Worm (Caenorhabditis elegans) whole organism, early embryonic: ENCODE results near the gene Y57G11C.8.

Source experiments
- B0310.2 ChIP-seq: sonication (generic microtip); optimal IDR thresholded peaks from 2 replicates; lab custom pipeline; 2016; ENCODE audit warnings: mild to moderate bottlenecking, missing genetic modification characterization, missing compliant biosample characterization
- ama-1 ChIP-seq: fragments of 150-350 bp; optimal IDR thresholded peaks from 2 replicates; lab custom pipeline; 2014
- ceh-36 ChIP-seq: sonication (generic microtip); optimal IDR thresholded peaks from 2 replicates; lab custom pipeline; 2016; ENCODE audit warnings: missing genetic modification characterization, inconsistent platforms, missing compliant biosample characterization
- flt-1 ChIP-seq: fragments of 200-800 bp; sonication (Bioruptor generic); IDR thresholded peaks from 2 replicates; pipeline ENCODE4 v1.3.6; 2022; ENCODE audit warnings: missing genetic modification characterization, missing compliant biosample characterization
- hmbx-1 ChIP-seq: sonication (generic microtip); optimal IDR thresholded peaks from 2 replicates; lab custom pipeline; 2016; ENCODE audit warnings: mild to moderate bottlenecking, missing genetic modification characterization, missing compliant biosample characterization
- hnd-1 ChIP-seq: sonication (generic microtip); optimal IDR thresholded peaks from 2 replicates; lab custom pipeline; 2016; ENCODE audit warnings: missing genetic modification characterization, missing compliant biosample characterization
- sea-1 ChIP-seq: fragments of 200-800 bp; sonication (Bioruptor generic); conservative IDR thresholded peaks from 2 replicates; pipeline ENCODE4 v1.3.6; 2022; ENCODE audit warnings: missing genetic modification characterization, missing compliant biosample characterization
- tra-4 ChIP-seq: sonication (generic microtip); optimal IDR thresholded peaks from 2 replicates; lab custom pipeline; 2017; ENCODE audit warnings: missing genetic modification characterization, missing compliant biosample characterization

ce11 chrIV:14825379-14825778 lies 43.7 kb downstream of the Y57G11C.8 start, which contains the start of gene rps-18:
- TF ChIP-seq ama-1 = no peak
- TF ChIP-seq flt-1 = no peak
- no peak for TF ChIP-seq hmbx-1 (tag; lab: Kevin White, UChicago)
- no peak for TF ChIP-seq ceh-36 (tag; lab: Kevin White, UChicago)
- no peak for TF ChIP-seq sea-1 (GFP tag; lab: Robert Waterston, UW)
- TF ChIP-seq tra-4 = no peak
- TF ChIP-seq B0310.2 (tag; lab: Kevin White, UChicago) = no peak
- no peak for TF ChIP-seq hnd-1 (tag; lab: Kevin White, UChicago)
